Fruit fly (Drosophila melanogaster): ENCODE results near the gene bdwf.

dm6 chr3R:16996059-16996959, 46.6 kb downstream of the bdwf start, which contains the start of the genes EMC2A and CG3534:
- no peak for TF ChIP-seq CTCF (optimal IDR thresholded peaks at IDR 0.05)
- TF ChIP-seq CG8478 (optimal IDR thresholded peaks at IDR 0.05) = no peak

All from S2 (cell line).